Fruit fly (Drosophila melanogaster): ENCODE results near the gene CG14968.

Gene CG14968

dm6 chr3L:3325925-3326903, 23.3 kb upstream of the CG14968 start, which contains the start of gene Gtpx (continued):
- TF ChIP-seq Doc2 (GFP tag; IDR thresholded peaks at IDR 0.05) (no peak), Pdp1 (GFP tag; optimal IDR thresholded peaks at IDR 0.05) (peak; percentile 55 to 81), CG8359 (GFP tag; optimal IDR thresholded peaks at IDR 0.05; ENCODE audit: borderline replicate concordance) (no peak), psq (GFP tag; optimal IDR thresholded peaks at IDR 0.05) (no peak), sens-2 (GFP tag; IDR thresholded peaks at IDR 0.05) (no peak), CG12299 (tag; optimal IDR thresholded peaks at IDR 0.05) (no peak), Ptx1 (GFP tag; IDR thresholded peaks at IDR 0.05) (no peak), sug (tag; optimal IDR thresholded peaks at IDR 0.05) (peak; percentile 70), NK7.1 (GFP tag; optimal IDR thresholded peaks at IDR 0.05) (no peak), CG42726 (GFP tag; IDR thresholded peaks at IDR 0.05; ENCODE audit: partially characterized antibody) (no peak), CG11085 (GFP tag; IDR thresholded peaks at IDR 0.05) (no peak), al (GFP tag; IDR thresholded peaks at IDR 0.05) (no peak), chif (GFP tag; optimal IDR thresholded peaks at IDR 0.05) (peak in 1 of 2 experiments; percentile 37), CG31365 (tag; optimal IDR thresholded peaks at IDR 0.05) (no peak), fd64A (GFP tag; optimal IDR thresholded peaks at IDR 0.05) (no peak), Max (GFP tag; optimal IDR thresholded peaks at IDR 0.05) (no peak), Hmr (GFP tag; optimal IDR thresholded peaks at IDR 0.05) (peak; percentile 56), dan (GFP tag; IDR thresholded peaks at IDR 0.05) (no peak), CG34376 (GFP tag; optimal IDR thresholded peaks at IDR 0.05) (peak; percentile 5), Tbp (GFP tag; optimal IDR thresholded peaks at IDR 0.05) (no peak), CG7271 (tag; optimal IDR thresholded peaks at IDR 0.05) (no peak), oc (tag; optimal IDR thresholded peaks at IDR 0.05) (no peak), lov (optimal IDR thresholded peaks at IDR 0.05) (no peak), lov (GFP tag; IDR thresholded peaks at IDR 0.05) (no peak), CG14710 (tag; optimal IDR thresholded peaks at IDR 0.05) (peak; percentile 65), Hand (GFP tag; optimal IDR thresholded peaks at IDR 0.05) (no peak), ro (GFP tag; IDR thresholded peaks at IDR 0.05) (no peak), CG13424 (tag; optimal IDR thresholded peaks at IDR 0.05) (peak; percentile 69), zf30C (GFP tag; optimal IDR thresholded peaks at IDR 0.05) (no peak), CG6854 (GFP tag; optimal IDR thresholded peaks at IDR 0.05) (no peak), CG4424 (GFP tag; optimal IDR thresholded peaks at IDR 0.05) (no peak), CG33213 (GFP tag; optimal IDR thresholded peaks at IDR 0.05) (peak; percentile 42), CG4707 (GFP tag; optimal IDR thresholded peaks at IDR 0.05) (no peak), CG17912 (GFP tag; optimal IDR thresholded peaks at IDR 0.05) (no peak), Stat92E (GFP tag; optimal IDR thresholded peaks at IDR 0.05) (no peak), CG9215 (GFP tag; IDR thresholded peaks at IDR 0.05) (no peak), CG12391 (tag; optimal IDR thresholded peaks at IDR 0.05) (peak; percentile 70), fd3F (GFP tag; optimal IDR thresholded peaks at IDR 0.05) (peak; percentile 29), Mad (GFP tag; optimal IDR thresholded peaks at IDR 0.05) (peak; percentile 9), trh (GFP tag; optimal IDR thresholded peaks at IDR 0.05) (no peak), Sin3A (optimal IDR thresholded peaks at IDR 0.05) (peak; percentile 96), ac (GFP tag; optimal IDR thresholded peaks at IDR 0.05) (no peak), Atf3 (GFP tag; optimal IDR thresholded peaks at IDR 0.05) (peak; percentile 12), peb (GFP tag; IDR thresholded peaks at IDR 0.05) (no peak), gsb (GFP tag; IDR thresholded peaks at IDR 0.05) (no peak), gro (GFP tag; optimal IDR thresholded peaks at IDR 0.05) (no peak), knrl (GFP tag; IDR thresholded peaks at IDR 0.05; ENCODE audit: partially characterized antibody) (peak; percentile 17; the same call in 1 of the 3 replicates), NfI (GFP tag; optimal IDR thresholded peaks at IDR 0.05) (peak; percentile 39), Atf6 (GFP tag; IDR thresholded peaks at IDR 0.05) (no peak)

Measured in whole organism, embryonic.